Worm (Caenorhabditis elegans): Measurements from ENCODE around the gene agt-2.

The agt-2 gene

DNA sequence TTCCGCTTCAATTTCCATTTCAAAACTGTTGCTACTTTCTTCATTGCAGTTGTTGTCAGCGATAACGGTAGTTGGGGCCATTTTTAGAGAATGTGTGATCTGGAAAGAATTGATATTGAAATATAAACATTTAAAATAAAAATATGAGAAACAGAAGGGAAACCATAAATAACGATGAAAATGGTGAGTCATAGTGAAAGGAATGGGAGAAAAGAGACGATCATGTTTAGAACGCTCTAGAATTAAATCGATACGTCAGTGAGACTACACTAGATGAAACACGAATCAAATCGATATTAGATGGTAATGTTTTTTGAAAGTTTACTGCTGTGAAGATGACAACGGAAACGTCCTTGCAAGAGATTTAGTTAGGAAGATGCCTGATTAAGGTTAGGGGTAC is 35.3 kb upstream of the agt-2 start, which contains the start of the genes EEED8.12 and EEED8.4:
EEED8.12 (minus strand) TSS at position 101 of the 400 bp plus-strand sequence.
EEED8.4 (plus strand) TSS at position 396 of the 400 bp plus-strand sequence.
- TF ChIP-seq hsf-1 (GFP tag; IDR thresholded peaks at IDR 0.05): no peak
- TF ChIP-seq Y79H2A.3 (GFP tag; conservative IDR thresholded peaks at IDR 0.05): no peak
- TF ChIP-seq mes-4 (tag; optimal IDR thresholded peaks at IDR 0.05): no peak
- TF ChIP-seq sdz-38 (tag; optimal IDR thresholded peaks at IDR 0.05): no peak
- TF ChIP-seq chd-7 (tag; optimal IDR thresholded peaks at IDR 0.05): no peak
- no peak for TF ChIP-seq C17E4.6 (GFP tag; IDR thresholded peaks at IDR 0.05)
- TF ChIP-seq madf-10 (tag; optimal IDR thresholded peaks at IDR 0.05): no peak
- TF ChIP-seq hlh-26 (GFP tag; conservative IDR thresholded peaks at IDR 0.05): no peak
- no peak for TF ChIP-seq let-526 (GFP tag; IDR thresholded peaks at IDR 0.05)
- TF ChIP-seq zim-3 (tag; optimal IDR thresholded peaks at IDR 0.05): no peak

- TF ChIP-seq madf-10 (tag; optimal IDR thresholded peaks at IDR 0.05): no peak
- TF ChIP-seq xnd-1 (tag; optimal IDR thresholded peaks at IDR 0.05): no peak
- TF ChIP-seq K12H6.12 (tag; optimal IDR thresholded peaks at IDR 0.05): no peak
- no peak for TF ChIP-seq nfyb-1 (GFP tag; IDR thresholded peaks at IDR 0.05)
- TF ChIP-seq tbp1 (GFP tag; optimal IDR thresholded peaks at IDR 0.05): no peak
- no peak for TF ChIP-seq let-607 (tag; optimal IDR thresholded peaks at IDR 0.05)
- no peak for TF ChIP-seq lir-1 (GFP tag; conservative IDR thresholded peaks at IDR 0.05)
- TF ChIP-seq T07F8.4 (tag; optimal IDR thresholded peaks at IDR 0.05): no peak
- no peak for TF ChIP-seq nhr-179 (tag; optimal IDR thresholded peaks at IDR 0.05)
- TF ChIP-seq dpl-1 (GFP tag; optimal IDR thresholded peaks at IDR 0.05): no peak
- TF ChIP-seq efl-1 (GFP tag; optimal IDR thresholded peaks at IDR 0.05): no peak
- TF ChIP-seq gei-17 (GFP tag; optimal IDR thresholded peaks at IDR 0.05): no peak
- no peak for TF ChIP-seq nhr-90 (tag; optimal IDR thresholded peaks at IDR 0.05)
Observed at ce11 chrII:5407548-5407947, 33.9 kb upstream of the agt-2 start, which contains the start of gene clec-141. clec-141 (minus strand) TSS chrII:5407648.

ce11 chrII:5399201-5399600 is 25.6 kb upstream of the agt-2 start, which contains the start of gene mog-5:
mog-5 (plus strand) TSS chrII:5399538.
- no peak for TF ChIP-seq lin-54 (GFP tag; optimal IDR thresholded peaks at IDR 0.05)
- TF ChIP-seq snpc-1.3 (tag; optimal IDR thresholded peaks at IDR 0.05; ENCODE audit: insufficient read depth): peak; percentile 23
- TF ChIP-seq rpc-1 (optimal IDR thresholded peaks at IDR 0.05): peak; percentile 14
- TF ChIP-seq rpc-1 (tag; optimal IDR thresholded peaks at IDR 0.05): no peak
- TF ChIP-seq pha-4 (tag; optimal IDR thresholded peaks at IDR 0.05): peak; percentile 22

DNA sequence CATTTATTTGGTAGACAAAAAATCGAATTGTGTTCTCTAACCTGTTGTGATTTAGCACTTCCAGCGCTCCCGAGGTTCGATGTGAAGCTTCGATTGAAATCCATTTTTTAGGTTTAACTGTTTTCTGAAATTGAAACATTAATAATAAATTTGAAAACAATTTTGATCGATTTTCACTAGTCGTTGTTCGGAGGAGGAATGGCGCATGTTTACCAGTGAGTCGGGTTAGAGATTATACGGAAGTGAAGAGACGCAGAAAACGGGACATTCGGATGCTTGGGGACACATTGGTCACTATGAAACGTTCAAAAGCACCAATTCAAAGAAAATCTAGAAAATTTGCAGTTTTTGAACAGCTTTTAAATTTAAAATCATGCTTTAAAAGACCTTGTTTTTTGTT is 25.2 kb upstream of the agt-2 start, which contains the start of gene fbxl-3:
fbxl-3 (minus strand) TSS at position 124 of the 400 bp plus-strand sequence.
- TF ChIP-seq tlf-1 (GFP tag; optimal IDR thresholded peaks at IDR 0.05): no peak
- peak; percentile 83; the same call in 1 of the 2 replicates for TF ChIP-seq hmg-1.2 (GFP tag; IDR thresholded peaks at IDR 0.05)
- TF ChIP-seq nhr-80 (tag; optimal IDR thresholded peaks at IDR 0.05): no peak

DNA sequence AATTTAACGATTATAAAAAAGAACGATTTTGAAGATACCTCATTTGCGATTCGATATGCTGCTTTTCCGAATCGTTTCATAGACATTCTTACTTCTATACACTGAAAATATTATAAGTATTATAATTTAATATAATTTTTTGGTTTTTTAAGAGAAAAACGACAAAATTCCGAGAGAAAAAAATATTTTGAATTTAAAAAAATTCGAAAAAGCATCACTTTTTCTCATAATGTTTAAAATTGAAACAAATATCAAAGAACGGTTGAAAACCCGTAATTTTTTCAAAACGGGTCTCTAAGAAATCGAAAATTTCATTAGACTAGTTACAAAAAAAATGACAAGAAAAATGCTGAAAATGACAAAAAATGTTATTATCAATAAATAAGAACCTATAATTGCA is 22.0 kb upstream of the agt-2 start, which contains the start of gene pink-1:
pink-1 (minus strand) TSS at position 101 of the 400 bp plus-strand sequence.
- TF ChIP-seq nfyb-1 (GFP tag; IDR thresholded peaks at IDR 0.05) (no peak), F10E7.11 (tag; optimal IDR thresholded peaks at IDR 0.05) (no peak), bed-1 (GFP tag; IDR thresholded peaks at IDR 0.05) (no peak), unc-130 (GFP tag; optimal IDR thresholded peaks at IDR 0.05) (no peak), aptf-2 (GFP tag; conservative IDR thresholded peaks at IDR 0.05) (no peak), madf-8 (GFP tag; conservative IDR thresholded peaks at IDR 0.05) (no peak), B0261.1 (tag; optimal IDR thresholded peaks at IDR 0.05) (no peak), hmg-1.2 (GFP tag; IDR thresholded peaks at IDR 0.05) (no peak), lir-1 (GFP tag; conservative IDR thresholded peaks at IDR 0.05) (no peak), akir-1 (GFP tag; optimal IDR thresholded peaks at IDR 0.05) (no peak), hlh-26 (GFP tag; conservative IDR thresholded peaks at IDR 0.05) (no peak), madf-10 (tag; optimal IDR thresholded peaks at IDR 0.05) (no peak)

All from whole organism, young adult.